Worm (Caenorhabditis elegans): ENCODE results near the gene wht-4.

- TF ChIP-seq pha-4 (tag; optimal IDR thresholded peaks at IDR 0.05) (no peak), nhr-28 (tag; optimal IDR thresholded peaks at IDR 0.05) (no peak), nhr-77 (tag; optimal IDR thresholded peaks at IDR 0.05) (no peak), unc-62 (GFP tag; optimal IDR thresholded peaks at IDR 0.05) (no peak)
Observed at ce11 chrII:3251782-3252181, 27.0 kb upstream of the wht-4 start.
